Fruit fly (Drosophila melanogaster): ENCODE results near the gene CG10565.

dm6 chr3L:21113061-21113460, 23.1 kb downstream of the CG10565 start:
- no peak for TF ChIP-seq CG11617 (GFP tag; optimal IDR thresholded peaks at IDR 0.05)
- no peak for TF ChIP-seq pad (GFP tag; optimal IDR thresholded peaks at IDR 0.05)
- TF ChIP-seq CG1620 (GFP tag; optimal IDR thresholded peaks at IDR 0.05) = no peak
- no peak for TF ChIP-seq CG33017 (tag; optimal IDR thresholded peaks at IDR 0.05)
- TF ChIP-seq Hr96 (GFP tag; optimal IDR thresholded peaks at IDR 0.05) = no peak
- no peak for TF ChIP-seq tj (GFP tag; optimal IDR thresholded peaks at IDR 0.05)
- TF ChIP-seq ovo (GFP tag; optimal IDR thresholded peaks at IDR 0.05) = no peak
- no peak for TF ChIP-seq kay (GFP tag; ENCODE audit: borderline replicate concordance)
- no peak for TF ChIP-seq toe (GFP tag; optimal IDR thresholded peaks at IDR 0.05)
- TF ChIP-seq CG7045 (GFP tag; optimal IDR thresholded peaks at IDR 0.05) = no peak
- no peak for TF ChIP-seq cnc (optimal IDR thresholded peaks at IDR 0.05)
- no peak for TF ChIP-seq CG5204 (GFP tag; optimal IDR thresholded peaks at IDR 0.05)
